Fruit fly (Drosophila melanogaster) S2 (cell line): Measurements from ENCODE around the gene hng3.

ENCODE experiments used
- CG8478 ChIP-seq: fragments of >200 bp; optimal IDR thresholded peaks from 2 replicates; lab custom pipeline; 2018
- CTCF ChIP-seq, 2 experiments: fragments of >200 bp; optimal IDR thresholded peaks; 2 replicates each; lab custom pipeline; 2018

Gene hng3

DNA sequence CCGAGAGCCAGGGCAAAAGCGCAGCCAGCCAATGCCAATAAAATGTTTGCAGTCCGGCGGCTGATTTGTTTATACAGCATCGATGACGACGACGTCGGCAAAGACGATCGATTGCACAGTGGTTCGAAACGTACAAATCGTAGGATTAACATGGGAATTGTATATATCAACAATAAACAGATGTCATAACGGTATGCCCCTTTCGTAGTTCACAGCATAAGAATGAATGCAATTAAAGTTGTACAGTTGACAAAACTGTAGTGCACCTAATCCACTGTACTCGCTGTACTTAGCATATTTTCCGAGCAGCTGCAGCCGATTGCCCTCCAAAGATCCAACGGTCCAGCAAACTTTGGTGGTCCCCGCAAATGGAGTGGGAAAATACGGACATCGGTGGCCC is 16.1 kb upstream of the hng3 start:
- no peak for TF ChIP-seq CTCF (optimal IDR thresholded peaks at IDR 0.05; lab: Kevin White, UChicago)
- TF ChIP-seq CG8478 (lab: Kevin White, UChicago), result no peak

DNA sequence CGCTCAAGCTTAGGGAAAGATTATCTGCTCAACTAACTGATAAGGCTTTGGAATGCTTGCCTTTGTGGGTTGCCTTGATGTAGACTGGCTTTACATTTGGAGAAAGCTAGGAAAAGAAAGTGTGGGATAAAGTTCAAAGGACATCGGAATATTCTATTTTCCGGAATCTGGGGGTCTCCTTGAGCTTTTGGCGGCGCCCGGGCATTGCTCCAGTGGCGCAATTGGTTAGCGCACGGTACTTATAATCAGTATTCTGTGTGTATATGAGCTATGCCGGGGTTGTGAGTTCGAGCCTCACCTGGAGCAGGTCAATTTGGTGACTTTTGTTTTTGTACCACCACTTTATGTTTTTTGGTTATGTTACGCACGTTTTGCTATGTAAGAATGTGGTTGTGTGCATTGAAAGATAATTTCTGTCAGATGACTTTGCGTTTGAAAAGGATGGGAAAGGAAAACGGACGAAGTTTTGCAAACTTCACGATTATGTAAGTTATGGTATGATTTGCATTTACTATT is 14.9 kb upstream of the hng3 start:
- no peak for TF ChIP-seq CTCF (optimal IDR thresholded peaks at IDR 0.05; lab: Kevin White, UChicago)
- no peak for TF ChIP-seq CG8478 (lab: Kevin White, UChicago)

DNA sequence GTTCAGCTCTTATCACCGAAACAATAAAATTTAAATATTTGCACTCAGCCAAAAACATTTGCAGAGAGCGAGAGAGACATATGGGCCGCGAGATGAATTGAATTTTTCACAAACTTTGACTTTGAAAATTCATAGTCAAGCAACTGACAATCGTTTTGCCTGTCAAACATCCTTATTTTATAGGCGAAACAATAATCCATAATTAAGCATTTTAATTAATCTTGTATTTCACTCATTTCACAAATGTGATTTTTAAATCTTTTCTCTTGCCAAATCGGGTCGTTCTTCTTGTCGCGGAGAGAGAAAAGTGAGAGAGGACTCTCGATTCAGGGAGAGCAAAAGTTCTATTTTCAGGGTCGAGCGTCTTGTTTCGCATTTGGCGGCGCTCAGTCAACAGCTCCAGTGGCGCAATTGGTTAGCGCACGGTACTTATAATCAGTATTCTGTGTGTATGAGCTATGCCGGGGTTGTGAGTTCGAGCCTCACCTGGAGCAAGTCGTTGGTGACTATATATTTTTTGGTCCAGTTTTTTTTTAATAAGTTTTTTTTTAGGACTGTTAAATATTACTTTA is 13.9 kb upstream of the hng3 start:
- TF ChIP-seq CTCF (optimal IDR thresholded peaks at IDR 0.05; lab: Kevin White, UChicago), result no peak
- TF ChIP-seq CG8478 (lab: Kevin White, UChicago), result no peak

DNA sequence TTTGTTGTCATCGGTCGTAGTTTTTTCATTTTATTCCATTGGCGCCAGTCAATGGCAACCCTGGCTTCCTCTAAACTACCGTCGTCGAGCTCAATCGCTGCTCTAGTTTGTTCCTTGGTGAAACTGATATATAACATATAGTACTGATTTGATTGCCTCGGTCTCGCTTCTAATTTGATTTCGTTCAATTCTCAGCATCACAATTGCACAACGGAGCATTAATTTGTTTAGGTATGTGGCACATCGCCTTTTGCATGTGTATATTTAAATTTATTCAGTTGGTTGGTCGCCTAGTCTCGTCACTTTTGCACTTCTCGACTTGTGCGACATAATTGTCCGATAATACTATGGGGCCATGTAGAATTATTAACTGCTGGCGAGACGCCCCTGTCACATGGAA is 12.4 kb upstream of the hng3 start:
- no peak for TF ChIP-seq CTCF (optimal IDR thresholded peaks at IDR 0.05; lab: Kevin White, UChicago)
- TF ChIP-seq CG8478 (lab: Kevin White, UChicago), result no peak

DNA sequence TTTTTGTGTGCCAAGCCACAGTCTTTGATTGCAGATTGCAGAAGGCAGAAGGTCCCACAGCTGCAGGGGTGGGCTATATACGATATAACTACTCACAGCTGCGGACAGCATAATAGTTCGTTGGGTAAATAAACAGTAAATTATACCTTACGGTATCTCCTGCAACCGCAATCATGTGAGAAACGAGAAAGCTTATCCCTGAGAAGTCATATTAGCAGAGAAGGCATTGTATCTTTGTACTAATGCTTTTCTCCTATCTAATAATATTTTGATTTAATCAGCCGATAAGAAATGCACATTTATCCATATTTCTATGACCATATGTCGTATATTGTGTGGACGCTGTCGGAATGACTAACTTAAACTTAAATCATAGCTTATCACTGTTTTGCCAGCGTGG is 11.6 kb upstream of the hng3 start:
- TF ChIP-seq CTCF (optimal IDR thresholded peaks at IDR 0.05; lab: Kevin White, UChicago) (no peak), CG8478 (lab: Kevin White, UChicago) (no peak)

DNA sequence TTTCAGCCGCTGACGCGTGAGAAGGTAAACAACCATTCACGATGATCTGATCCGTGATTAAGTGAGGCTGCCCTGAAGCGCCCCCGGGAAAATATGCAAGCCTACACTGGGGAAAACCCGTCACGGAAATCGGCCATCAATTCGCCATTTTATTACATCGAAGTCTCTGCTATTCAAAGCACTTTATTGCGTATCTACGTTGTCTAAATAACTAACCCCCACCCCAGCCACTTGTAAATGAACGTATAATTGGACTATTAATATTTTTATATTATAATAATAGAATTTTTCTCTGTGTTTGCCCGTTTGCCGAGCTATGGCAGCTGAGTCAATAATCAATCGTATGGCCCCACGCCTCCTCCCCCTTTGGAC is 11.0 kb upstream of the hng3 start:
- TF ChIP-seq CTCF (optimal IDR thresholded peaks at IDR 0.05; lab: Kevin White, UChicago), result no peak
- TF ChIP-seq CG8478 (lab: Kevin White, UChicago), result no peak

DNA sequence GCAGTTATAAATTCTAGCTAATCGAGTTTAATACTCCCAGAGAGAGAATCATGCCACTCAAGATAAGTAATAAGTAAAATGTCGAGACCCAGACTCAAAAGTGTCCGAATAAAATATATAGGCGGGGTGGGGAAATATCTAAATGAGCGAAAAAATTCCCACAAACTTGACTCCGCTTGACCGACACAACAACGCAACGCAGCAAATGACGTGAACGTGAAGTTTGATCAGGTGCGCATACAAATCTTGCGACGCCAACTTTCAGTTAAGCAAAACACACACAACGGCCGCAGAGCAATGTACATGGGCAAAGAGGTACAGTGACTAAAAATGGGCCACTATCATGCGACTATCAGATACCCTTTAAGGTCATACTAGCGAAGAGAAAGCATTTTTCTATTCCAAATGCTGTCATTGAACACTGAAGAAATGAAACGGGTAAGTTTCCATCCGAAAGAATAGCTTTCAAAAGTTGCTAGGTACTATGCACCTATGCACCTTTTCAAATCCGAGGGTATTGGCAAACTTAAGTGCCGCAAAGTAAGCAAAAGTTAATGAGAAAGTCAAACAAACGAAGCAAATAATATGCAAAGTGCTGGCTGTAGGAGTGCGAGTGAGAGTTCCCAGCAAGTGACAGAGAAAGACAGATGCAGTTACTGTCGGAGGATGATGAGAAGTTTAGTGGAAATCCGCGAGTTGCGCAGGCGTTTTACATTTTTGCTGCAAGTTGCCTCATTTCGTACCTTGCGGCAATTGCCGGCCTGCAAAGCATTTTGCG is 10.4 kb upstream of the hng3 start:
- TF ChIP-seq CTCF (optimal IDR thresholded peaks at IDR 0.05; lab: Kevin White, UChicago) (no peak), CG8478 (lab: Kevin White, UChicago) (no peak)

DNA sequence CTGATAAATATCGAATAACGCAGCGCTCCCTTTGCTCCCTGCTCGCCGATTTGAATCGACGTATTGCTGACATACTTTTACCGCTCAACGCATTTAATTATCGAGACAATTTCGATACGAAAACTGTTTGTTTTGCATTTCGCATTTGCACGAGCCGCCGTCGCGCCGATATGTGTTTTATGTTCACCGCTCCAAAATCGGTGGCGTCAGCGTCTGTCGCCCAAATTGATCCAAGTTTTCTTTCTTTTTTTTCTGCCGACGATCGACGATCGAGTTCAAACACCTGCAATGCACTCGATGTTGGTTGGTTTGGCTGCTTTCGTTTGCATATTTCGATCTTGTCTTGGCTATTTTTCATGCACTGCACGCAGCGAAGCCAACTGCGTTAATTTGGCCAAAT is 9.8 kb upstream of the hng3 start:
- TF ChIP-seq CG8478 (lab: Kevin White, UChicago) (no peak), CTCF (optimal IDR thresholded peaks at IDR 0.05; lab: Kevin White, UChicago) (no peak)

DNA sequence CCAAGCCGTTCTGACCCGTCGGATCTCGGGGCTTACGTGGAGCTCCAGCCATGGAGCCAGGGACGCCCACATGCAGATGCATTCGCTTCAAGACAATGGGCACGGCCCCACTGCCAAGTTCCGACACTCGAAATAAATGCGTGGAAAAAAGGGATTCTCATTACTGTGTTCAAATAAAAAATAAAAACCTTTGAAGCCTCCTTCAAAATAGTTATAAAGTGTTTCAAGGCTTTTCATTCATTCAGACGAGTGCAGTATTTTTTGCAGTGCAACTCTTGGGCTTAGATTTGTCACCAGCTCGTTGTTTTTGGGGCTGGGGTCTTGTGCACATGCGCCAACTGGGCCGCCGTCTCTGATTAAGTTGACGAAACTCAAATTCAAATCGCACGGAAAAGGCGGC is 9.0 kb upstream of the hng3 start:
- TF ChIP-seq CG8478 (lab: Kevin White, UChicago), result no peak
- no peak for TF ChIP-seq CTCF (optimal IDR thresholded peaks at IDR 0.05; lab: Kevin White, UChicago)

DNA sequence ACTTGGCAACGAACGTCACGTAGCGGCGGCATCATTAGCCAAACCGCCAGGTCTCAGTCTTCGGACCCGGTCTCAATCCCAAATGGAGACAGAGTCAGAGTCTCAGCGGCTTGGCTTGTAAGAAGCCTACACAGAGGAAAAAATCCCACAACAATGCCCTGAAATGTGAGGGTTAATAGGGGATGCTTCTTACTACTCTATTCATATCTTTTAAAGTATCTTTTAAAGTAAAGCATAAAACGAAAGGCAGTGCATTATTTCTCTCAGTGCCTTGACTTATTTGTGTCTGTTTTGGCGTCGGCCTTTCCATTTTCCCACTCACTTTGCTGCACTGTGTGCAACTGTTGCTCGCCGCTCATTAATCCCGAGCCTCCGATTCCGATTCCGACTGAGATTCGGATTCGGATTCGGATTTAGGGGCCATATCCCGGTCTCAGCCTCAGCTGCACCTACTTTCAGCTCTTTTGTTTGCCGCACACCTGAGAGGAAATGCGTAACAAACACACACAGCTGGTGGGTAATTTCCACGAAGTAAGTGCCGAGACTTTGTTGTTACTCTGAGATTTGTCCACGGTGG is 7.1 kb upstream of the hng3 start:
- no peak for TF ChIP-seq CG8478 (lab: Kevin White, UChicago)
- no peak for TF ChIP-seq CTCF (optimal IDR thresholded peaks at IDR 0.05; lab: Kevin White, UChicago)

DNA sequence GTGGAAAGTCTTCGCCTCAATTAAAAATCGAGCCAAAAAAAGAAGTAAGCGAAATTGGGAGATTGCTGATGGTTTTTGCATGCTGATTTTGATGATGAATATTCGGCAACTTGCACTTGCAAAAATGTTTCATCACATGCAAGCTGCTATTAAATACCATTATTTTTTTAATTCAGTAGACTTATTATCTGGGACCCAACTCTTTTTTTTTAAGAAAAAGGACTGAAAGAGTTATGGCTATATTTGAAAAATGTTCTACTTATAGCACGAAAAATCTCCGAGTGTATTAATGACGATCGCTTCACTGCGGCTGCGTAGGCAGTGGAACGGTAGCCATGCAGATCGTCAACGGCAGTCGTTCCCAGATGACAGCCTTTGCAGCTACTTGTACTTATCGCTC is 6.4 kb upstream of the hng3 start:
- no peak for TF ChIP-seq CTCF (optimal IDR thresholded peaks at IDR 0.05; lab: Kevin White, UChicago)
- TF ChIP-seq CG8478 (lab: Kevin White, UChicago), result no peak

DNA sequence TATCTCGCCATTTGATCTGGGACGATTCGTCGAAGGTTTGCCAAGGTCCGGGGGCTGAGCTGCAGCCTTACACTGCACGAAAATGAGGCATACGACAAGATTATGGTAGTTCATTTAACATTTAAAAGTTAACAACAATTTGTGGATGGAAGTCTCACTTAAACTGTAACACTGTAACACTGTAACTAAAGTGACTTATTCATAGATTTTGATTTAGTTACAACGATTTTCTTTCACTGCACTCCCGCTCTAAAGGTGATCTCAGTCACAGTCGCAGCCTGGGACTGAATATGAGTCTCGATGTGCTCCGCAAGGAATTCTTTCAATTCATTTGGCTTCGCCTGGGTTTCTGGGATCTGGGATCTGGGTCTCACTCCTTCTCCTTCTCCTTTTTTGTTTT is 4.9 kb upstream of the hng3 start:
- TF ChIP-seq CTCF (optimal IDR thresholded peaks at IDR 0.05; lab: Kevin White, UChicago), result no peak
- no peak for TF ChIP-seq CG8478 (lab: Kevin White, UChicago)

DNA sequence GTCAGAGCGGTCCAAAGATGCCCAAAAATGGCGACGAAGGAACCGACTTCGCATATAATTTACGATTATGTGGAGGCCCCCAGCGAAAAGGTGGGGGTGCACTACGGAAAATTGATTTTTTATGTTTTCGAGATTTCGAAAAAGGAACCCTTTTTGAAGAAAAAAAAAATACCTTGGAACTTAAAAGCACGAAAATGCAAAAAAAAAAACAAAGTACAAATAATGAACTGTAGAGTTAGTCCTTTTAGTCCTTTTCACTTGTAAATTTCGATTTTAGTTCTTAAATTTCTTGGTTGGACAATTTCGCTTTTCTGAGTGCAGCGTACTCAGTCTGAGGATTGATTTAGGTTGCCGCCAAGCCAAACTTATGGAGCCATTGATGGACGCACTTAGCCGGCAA is 3.2 kb upstream of the hng3 start:
- TF ChIP-seq CTCF (optimal IDR thresholded peaks at IDR 0.05; lab: Kevin White, UChicago) (no peak), CG8478 (lab: Kevin White, UChicago) (no peak)

DNA sequence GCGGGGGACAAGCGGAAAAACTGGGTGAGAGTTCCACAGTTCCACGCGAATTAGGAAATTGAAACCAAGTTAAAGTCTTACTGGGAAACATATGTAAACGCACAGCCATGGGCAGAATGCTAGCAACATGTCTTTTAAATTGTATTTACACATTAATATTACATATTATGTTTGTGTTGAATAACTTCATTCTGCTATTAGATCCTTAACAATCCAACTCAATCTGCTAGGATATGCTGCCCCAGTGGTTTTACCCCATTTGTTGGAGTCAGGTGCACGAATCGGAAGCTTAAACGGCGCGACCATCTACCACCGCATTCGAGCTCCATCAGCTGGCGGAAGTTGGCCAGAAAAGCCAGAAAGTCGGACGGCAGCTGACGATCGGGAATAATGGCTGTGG is 1.1 kb upstream of the hng3 start:
- TF ChIP-seq CG8478 (lab: Kevin White, UChicago) (no peak), CTCF (optimal IDR thresholded peaks at IDR 0.05; lab: Kevin White, UChicago) (no peak)

DNA sequence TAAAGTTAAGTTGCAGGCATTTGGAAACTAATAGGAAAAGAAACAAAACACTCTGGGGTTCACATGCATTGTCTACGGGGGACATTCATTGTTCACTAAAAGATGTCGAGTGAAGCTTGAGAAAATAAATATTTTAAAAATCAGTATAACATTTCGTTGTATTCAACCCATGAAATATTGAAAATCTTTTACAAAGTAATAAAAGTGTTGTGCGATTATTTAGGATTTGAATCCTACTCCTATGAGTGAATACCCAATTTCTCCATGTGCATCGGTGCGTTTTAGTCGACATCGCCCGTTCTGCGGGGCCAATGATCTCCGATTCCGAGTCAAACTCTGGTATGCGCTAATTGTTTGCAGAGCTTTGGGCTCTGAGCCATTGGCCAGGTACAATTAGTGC is 677 bp downstream of the hng3 start:
- TF ChIP-seq CG8478 (lab: Kevin White, UChicago) (no peak), CTCF (optimal IDR thresholded peaks at IDR 0.05; lab: Kevin White, UChicago) (no peak)
